Worm (Caenorhabditis elegans): ENCODE results near the gene C49G7.13.

Gene C49G7.13

ce11 chrV:4080546-4080945 is 44.6 kb downstream of the C49G7.13 start:
- TF ChIP-seq zip-8 (tag; optimal IDR thresholded peaks at IDR 0.05) (no peak), lin-32 (GFP tag; optimal IDR thresholded peaks at IDR 0.05) (no peak)

ce11 chrV:4081283-4081682 is 45.4 kb downstream of the C49G7.13 start, which contains the start of gene srh-211:
Gene srh-211, minus strand, starts transcription at chrV:4081383.
- TF ChIP-seq ceh-83 (GFP tag; optimal IDR thresholded peaks at IDR 0.05): no peak
- TF ChIP-seq tbx-8 (GFP tag; optimal IDR thresholded peaks at IDR 0.05): no peak
- TF ChIP-seq nhr-12 (tag; optimal IDR thresholded peaks at IDR 0.05): no peak

ce11 chrV:4082952-4083351 is 47.0 kb downstream of the C49G7.13 start, which contains the start of gene F38H12.5:
Gene F38H12.5, minus strand, starts transcription at chrV:4083052.
- TF ChIP-seq ceh-39 (tag; optimal IDR thresholded peaks at IDR 0.05) (no peak), pha-4 (tag; optimal IDR thresholded peaks at IDR 0.05) (no peak), snpc-4 (tag; optimal IDR thresholded peaks at IDR 0.05) (no peak), hlh-1 (tag; optimal IDR thresholded peaks at IDR 0.05) (no peak), unc-120 (tag; optimal IDR thresholded peaks at IDR 0.05; ENCODE audit: poor library complexity, severe bottlenecking) (no peak), ceh-83 (GFP tag; optimal IDR thresholded peaks at IDR 0.05) (no peak), nhr-28 (tag; optimal IDR thresholded peaks at IDR 0.05) (no peak), nhr-12 (tag; optimal IDR thresholded peaks at IDR 0.05) (no peak), flh-1 (GFP tag; optimal IDR thresholded peaks at IDR 0.05) (no peak), zip-8 (tag; optimal IDR thresholded peaks at IDR 0.05) (no peak), mep-1 (tag; optimal IDR thresholded peaks at IDR 0.05) (no peak)

Data from whole organism, mixed stage, embryonic.